Fruit fly (Drosophila melanogaster): ENCODE results near the gene Cpr11B.

dm6 chrX:12582661-12582983 lies 29.7 kb downstream of the Cpr11B start:
- TF ChIP-seq CG7045 (GFP tag; optimal IDR thresholded peaks at IDR 0.05) (no peak), CG1620 (GFP tag; optimal IDR thresholded peaks at IDR 0.05) (no peak), bab1 (GFP tag; optimal IDR thresholded peaks at IDR 0.05) (no peak)

All from whole organism, adult.